Worm (Caenorhabditis elegans): ENCODE data around the gene tag-314.

DNA sequence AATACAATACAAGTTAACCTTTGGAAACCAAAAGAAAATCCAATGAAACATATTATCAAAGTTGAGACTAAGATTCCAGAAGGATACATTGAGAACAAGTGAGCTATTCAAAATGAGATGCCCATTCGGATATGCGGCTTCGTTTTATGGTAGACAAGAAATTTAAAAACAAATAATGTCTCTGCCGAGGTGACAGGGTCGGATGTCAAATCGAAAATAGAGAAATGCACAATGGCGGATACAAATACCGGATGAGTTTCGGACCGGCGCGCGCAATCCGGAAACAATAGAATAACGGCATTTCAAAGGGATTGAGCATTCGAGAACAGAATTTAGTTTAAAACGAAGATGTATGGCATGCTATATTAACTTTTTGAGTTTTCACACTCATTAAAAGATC is 34.8 kb upstream of the tag-314 start, which contains the start of gene F22E12.3:
- TF ChIP-seq aly-1 (tag; optimal IDR thresholded peaks at IDR 0.05) (no peak), tbx-37 (GFP tag; conservative IDR thresholded peaks at IDR 0.05) (no peak), hmbx-1 (tag; optimal IDR thresholded peaks at IDR 0.05) (no peak), scrt-1 (GFP tag; IDR thresholded peaks at IDR 0.05) (no peak)

Measured in whole organism, early embryonic.